Fruit fly (Drosophila melanogaster) S2 (cell line): ENCODE results near the gene Svil.
A peak's percentile ranks its signal among the peaks of the same experiment; 100 is the strongest.

Experiments
- CG8478 ChIP-seq: fragments of >200 bp; optimal IDR thresholded peaks from 2 replicates; lab custom pipeline; 2018
- CTCF ChIP-seq, 2 experiments: fragments of >200 bp; optimal IDR thresholded peaks; 2 replicates each; lab custom pipeline; 2018

Gene Svil

dm6 chr3L:2480470-2480869 lies 103.0 kb downstream of the Svil start:
- TF ChIP-seq CTCF (optimal IDR thresholded peaks at IDR 0.05; lab: Kevin White, UChicago) (no peak), CG8478 (no peak)

dm6 chr3L:2481470-2481869 lies 104.0 kb downstream of the Svil start:
- TF ChIP-seq CTCF (optimal IDR thresholded peaks at IDR 0.05; lab: Kevin White, UChicago) = no peak
- TF ChIP-seq CG8478 = no peak

dm6 chr3L:2482941-2483541 lies 105.6 kb downstream of the Svil start:
- TF ChIP-seq CG8478 = no peak
- TF ChIP-seq CTCF (optimal IDR thresholded peaks at IDR 0.05; lab: Kevin White, UChicago) = no peak

- TF ChIP-seq CG8478 = no peak
- TF ChIP-seq CTCF (optimal IDR thresholded peaks at IDR 0.05; lab: Kevin White, UChicago) = peak; percentile 58 to 70
Measured at dm6 chr3L:2485331-2486115, 108.1 kb downstream of the Svil start.

- no peak for TF ChIP-seq CG8478
- TF ChIP-seq CTCF (optimal IDR thresholded peaks at IDR 0.05; lab: Kevin White, UChicago) = no peak
Measured at dm6 chr3L:2486493-2486892, 109.0 kb downstream of the Svil start.

- TF ChIP-seq CG8478 = no peak
- no peak for TF ChIP-seq CTCF (optimal IDR thresholded peaks at IDR 0.05; lab: Kevin White, UChicago)
Measured at dm6 chr3L:2487248-2487647, 109.8 kb downstream of the Svil start.

- TF ChIP-seq CG8478 (no peak), CTCF (optimal IDR thresholded peaks at IDR 0.05; lab: Kevin White, UChicago) (no peak)
Measured at dm6 chr3L:2488634-2489033, 111.2 kb downstream of the Svil start, which contains the start of gene CG1146. TSS of gene CG1146 (plus strand) at chr3L:2488804.

- no peak for TF ChIP-seq CTCF (optimal IDR thresholded peaks at IDR 0.05; lab: Kevin White, UChicago)
- TF ChIP-seq CG8478 = no peak
Measured at dm6 chr3L:2489438-2489837, 112.0 kb downstream of the Svil start.

dm6 chr3L:2489855-2490254 lies 112.4 kb downstream of the Svil start:
- TF ChIP-seq CG8478 = no peak
- no peak for TF ChIP-seq CTCF (optimal IDR thresholded peaks at IDR 0.05; lab: Kevin White, UChicago)

- TF ChIP-seq CG8478 = peak; percentile 26
- TF ChIP-seq CTCF (optimal IDR thresholded peaks at IDR 0.05; lab: Kevin White, UChicago) = no peak
Measured at dm6 chr3L:2490752-2491151, 113.3 kb downstream of the Svil start.

- TF ChIP-seq CG8478 = no peak
- no peak for TF ChIP-seq CTCF (optimal IDR thresholded peaks at IDR 0.05; lab: Kevin White, UChicago)
Measured at dm6 chr3L:2493517-2494182, 116.2 kb downstream of the Svil start.

- TF ChIP-seq CG8478 (no peak), CTCF (optimal IDR thresholded peaks at IDR 0.05; lab: Kevin White, UChicago) (no peak)
Measured at dm6 chr3L:2494183-2494541, 116.7 kb downstream of the Svil start.

dm6 chr3L:2499077-2499476 lies 121.6 kb downstream of the Svil start:
- TF ChIP-seq CTCF (optimal IDR thresholded peaks at IDR 0.05; lab: Kevin White, UChicago) = no peak
- no peak for TF ChIP-seq CG8478

dm6 chr3L:2501764-2502163 lies 124.3 kb downstream of the Svil start:
- TF ChIP-seq CTCF (optimal IDR thresholded peaks at IDR 0.05; lab: Kevin White, UChicago) (no peak), CG8478 (no peak)

dm6 chr3L:2503465-2503864 lies 126.0 kb downstream of the Svil start, which contains the start of gene CG16758:
TSS of gene CG16758 (minus strand) at chr3L:2503606.
- no peak for TF ChIP-seq CTCF (optimal IDR thresholded peaks at IDR 0.05; lab: Kevin White, UChicago)
- TF ChIP-seq CG8478 = no peak

dm6 chr3L:2504031-2504615 lies 126.7 kb downstream of the Svil start:
- TF ChIP-seq CTCF (optimal IDR thresholded peaks at IDR 0.05; lab: Kevin White, UChicago) (no peak), CG8478 (no peak)
